Fruit fly (Drosophila melanogaster) whole organism, embryonic: ENCODE results near the gene CG6041.

Source experiments
- Atf-2 ChIP-seq: fragments of 200-800 bp; sonication (Bioruptor generic); optimal IDR thresholded peaks from 2 replicates; lab custom pipeline; 2016; ENCODE audit warnings: missing biosample characterization, missing genetic modification characterization
- B-H2 ChIP-seq: fragments of 200-800 bp; sonication (Bioruptor generic); optimal IDR thresholded peaks from 2 replicates; lab custom pipeline; 2018; ENCODE audit warnings: missing biosample characterization, mild to moderate bottlenecking, missing genetic modification characterization
- Bteb2 ChIP-seq: fragments of 200-800 bp; sonication (Bioruptor generic); optimal IDR thresholded peaks from 2 replicates; lab custom pipeline; 2016; ENCODE audit warnings: missing biosample characterization, missing genetic modification characterization
- CG10565 ChIP-seq: fragments of 200-800 bp; sonication (Bioruptor generic); optimal IDR thresholded peaks from 3 replicates; lab custom pipeline; 2016; ENCODE audit warnings: missing biosample characterization, mild to moderate bottlenecking, missing genetic modification characterization
- CG12391 ChIP-seq: fragments of 200-800 bp; sonication (Bioruptor generic); optimal IDR thresholded peaks from 3 replicates; lab custom pipeline; 2018; ENCODE audit warnings: missing biosample characterization, mild to moderate bottlenecking, missing genetic modification characterization, moderate library complexity
- CG15011 ChIP-seq: fragments of 200-800 bp; sonication (Bioruptor generic); optimal IDR thresholded peaks from 3 replicates; lab custom pipeline; 2018; ENCODE audit warnings: missing biosample characterization, mild to moderate bottlenecking, missing genetic modification characterization
- CG17802 ChIP-seq: fragments of 200-800 bp; sonication (Bioruptor generic); optimal IDR thresholded peaks from 2 replicates; lab custom pipeline; 2018; ENCODE audit warnings: missing biosample characterization, mild to moderate bottlenecking, missing genetic modification characterization, moderate library complexity
- CG2202 ChIP-seq: fragments of 200-800 bp; sonication (Bioruptor generic); optimal IDR thresholded peaks from 2 replicates; lab custom pipeline; 2018; ENCODE audit warnings: missing biosample characterization, mild to moderate bottlenecking, missing genetic modification characterization
- CG2875 ChIP-seq: fragments of 200-800 bp; sonication (Bioruptor generic); optimal IDR thresholded peaks from 2 replicates; lab custom pipeline; 2017; ENCODE audit warnings: missing biosample characterization, mild to moderate bottlenecking, missing genetic modification characterization, missing genetic modification reagents
- CG30020 ChIP-seq: fragments of 200-800 bp; optimal IDR thresholded peaks from 2 replicates; lab custom pipeline; 2019; ENCODE audit warnings: missing biosample characterization, mild to moderate bottlenecking, missing genetic modification characterization, moderate library complexity
- CG34422 ChIP-seq: fragments of 200-800 bp; sonication (Bioruptor generic); IDR thresholded peaks from 3 replicates; pipeline ENCODE4 v1.3.6; 2022; ENCODE audit warnings: missing biosample characterization, missing genetic modification characterization
- CG4360 ChIP-seq: fragments of 200-800 bp; sonication (Bioruptor generic); IDR thresholded peaks from 2 replicates; pipeline ENCODE4 v1.3.6; 2022; ENCODE audit warnings: missing biosample characterization, missing genetic modification characterization
- CG5953 ChIP-seq: fragments of 200-800 bp; sonication (Bioruptor generic); IDR thresholded peaks from 2 replicates; pipeline ENCODE4 v1.3.6; 2022; ENCODE audit warnings: missing biosample characterization, missing genetic modification characterization
- CG6254 ChIP-seq: fragments of 200-800 bp; sonication (Bioruptor generic); optimal IDR thresholded peaks from 3 replicates; lab custom pipeline; 2017; ENCODE audit warnings: mild to moderate bottlenecking, missing biosample characterization, missing genetic modification reagents, missing genetic modification characterization
- CG9797 ChIP-seq: fragments of 200-800 bp; sonication (Bioruptor generic); optimal IDR thresholded peaks from 3 replicates; lab custom pipeline; 2018; ENCODE audit warnings: missing biosample characterization, mild to moderate bottlenecking, missing genetic modification characterization
- D19B ChIP-seq: fragments of 200-800 bp; sonication (Bioruptor generic); optimal IDR thresholded peaks from 2 replicates; lab custom pipeline; 2017; ENCODE audit warnings: missing biosample characterization, mild to moderate bottlenecking, missing genetic modification characterization
- E2f2 ChIP-seq: fragments of 200-800 bp; sonication (Bioruptor generic); IDR thresholded peaks from 2 replicates; pipeline ENCODE4 v1.3.6; 2022; ENCODE audit warnings: missing biosample characterization, missing genetic modification characterization
- HmgZ ChIP-seq: fragments of 200-800 bp; sonication (Bioruptor generic); optimal IDR thresholded peaks from 2 replicates; lab custom pipeline; 2018; ENCODE audit warnings: missing biosample characterization, mild to moderate bottlenecking, missing genetic modification characterization
- Nf-YC ChIP-seq: fragments of 200-800 bp; optimal IDR thresholded peaks from 3 replicates; lab custom pipeline; 2019; ENCODE audit warnings: missing biosample characterization, mild to moderate bottlenecking, missing genetic modification characterization, moderate library complexity
- Ssrp ChIP-seq: fragments of 200-800 bp; sonication (Bioruptor generic); optimal IDR thresholded peaks from 2 replicates; lab custom pipeline; 2018; ENCODE audit warnings: missing biosample characterization, mild to moderate bottlenecking, missing genetic modification characterization, moderate library complexity
- Stat92E ChIP-seq, 3 experiments: fragments of >200 bp in 2 of 3; fragments of 200-800 bp in 1 of 3; sonication (Bioruptor generic) in 1 of 3; optimal IDR thresholded peaks; 2 replicates each; lab custom pipeline; 2017 to 2019; ENCODE audit warnings: missing biosample characterization in 3 of 3, missing genetic modification characterization in 3 of 3, mild to moderate bottlenecking in 1 of 3, moderate library complexity in 1 of 3
- TFAM ChIP-seq: fragments of 200-800 bp; sonication (Bioruptor generic); optimal IDR thresholded peaks from 2 replicates; lab custom pipeline; 2017; ENCODE audit warnings: missing biosample characterization, missing genetic modification characterization, inconsistent platforms
- Taf1 ChIP-seq: fragments of 200-800 bp; sonication (Bioruptor generic); IDR thresholded peaks from 2 replicates; pipeline ENCODE4 v1.3.6; 2022; ENCODE audit warnings: missing biosample characterization, missing genetic modification characterization
- Vsx1 ChIP-seq: fragments of 200-800 bp; sonication (Bioruptor generic); optimal IDR thresholded peaks from 2 replicates; lab custom pipeline; 2017; ENCODE audit warnings: missing biosample characterization, mild to moderate bottlenecking, missing genetic modification characterization, missing genetic modification reagents
- Xbp1 ChIP-seq: fragments of 200-800 bp; sonication (Bioruptor generic); optimal IDR thresholded peaks from 3 replicates; lab custom pipeline; 2016; ENCODE audit warnings: missing biosample characterization, mild to moderate bottlenecking, missing genetic modification characterization
- YL-1 ChIP-seq: fragments of 200-800 bp; sonication (Bioruptor generic); optimal IDR thresholded peaks from 3 replicates; lab custom pipeline; 2017; ENCODE audit warnings: missing biosample characterization, mild to moderate bottlenecking, missing genetic modification characterization
- al ChIP-seq: fragments of 200-800 bp; sonication (Bioruptor generic); IDR thresholded peaks from 2 replicates; pipeline ENCODE4 v1.3.6; 2022; ENCODE audit warnings: missing biosample characterization, missing genetic modification characterization
- amos ChIP-seq: fragments of 200-800 bp; sonication (Bioruptor generic); IDR thresholded peaks from 2 replicates; pipeline ENCODE4 v1.3.6; 2022; ENCODE audit warnings: missing biosample characterization, missing genetic modification characterization; ENCODE audit not compliant: partially characterized antibody
- aop ChIP-seq: fragments of 200-800 bp; sonication (Bioruptor generic); IDR thresholded peaks from 2 replicates; pipeline ENCODE4 v1.3.6; 2022; ENCODE audit warnings: missing biosample characterization, missing genetic modification characterization
- ato ChIP-seq: fragments of 200-800 bp; sonication (Bioruptor generic); IDR thresholded peaks from 2 replicates; pipeline ENCODE4 v1.3.6; 2022; ENCODE audit warnings: missing biosample characterization, missing genetic modification characterization; ENCODE audit not compliant: partially characterized antibody
- chif ChIP-seq, 2 experiments: fragments of 200-800 bp; sonication (Bioruptor generic); optimal IDR thresholded peaks; 3 replicates each; lab custom pipeline; 2016; ENCODE audit warnings: missing biosample characterization in 2 of 2, missing genetic modification characterization in 2 of 2
- ci ChIP-seq: fragments of 200-800 bp; sonication (Bioruptor generic); IDR thresholded peaks from 3 replicates; pipeline ENCODE4 v1.3.6; 2022; ENCODE audit warnings: missing biosample characterization, missing genetic modification characterization
- dpn ChIP-seq, 2 experiments: fragments of 200-800 bp; sonication (Bioruptor generic); optimal IDR thresholded peaks; 3 replicates each; lab custom pipeline; 2016; ENCODE audit warnings: missing biosample characterization in 2 of 2, missing genetic modification characterization in 2 of 2
- fd102C ChIP-seq: fragments of 200-800 bp; sonication (Bioruptor generic); optimal IDR thresholded peaks from 2 replicates; lab custom pipeline; 2018; ENCODE audit warnings: missing biosample characterization, mild to moderate bottlenecking, missing genetic modification characterization, moderate library complexity
- fd3F ChIP-seq: fragments of 200-800 bp; sonication (Bioruptor generic); optimal IDR thresholded peaks from 2 replicates; lab custom pipeline; 2018; ENCODE audit warnings: missing biosample characterization, mild to moderate bottlenecking, missing genetic modification characterization, moderate library complexity
- fd96Cb ChIP-seq: fragments of 200-800 bp; sonication (Bioruptor generic); optimal IDR thresholded peaks from 2 replicates; lab custom pipeline; 2018; ENCODE audit warnings: missing biosample characterization, mild to moderate bottlenecking, missing genetic modification characterization, moderate library complexity
- h ChIP-seq: fragments of >200 bp; optimal IDR thresholded peaks from 2 replicates; lab custom pipeline; 2017
- jing ChIP-seq: fragments of 200-800 bp; sonication (Bioruptor generic); optimal IDR thresholded peaks from 2 replicates; lab custom pipeline; 2018; ENCODE audit warnings: missing biosample characterization, mild to moderate bottlenecking, missing genetic modification characterization
- mam ChIP-seq: fragments of 200-800 bp; sonication (Bioruptor generic); optimal IDR thresholded peaks from 3 replicates; lab custom pipeline; 2016; ENCODE audit warnings: missing biosample characterization, missing genetic modification characterization
- mld ChIP-seq: fragments of 200-800 bp; sonication (Bioruptor generic); IDR thresholded peaks from 3 replicates; pipeline ENCODE4 v1.3.6; 2022; ENCODE audit warnings: missing biosample characterization, missing genetic modification characterization; ENCODE audit not compliant: partially characterized antibody
- pnt ChIP-seq: fragments of 200-800 bp; sonication (Bioruptor generic); optimal IDR thresholded peaks from 3 replicates; lab custom pipeline; 2016; ENCODE audit warnings: missing biosample characterization, missing genetic modification characterization
- sens ChIP-seq: fragments of 200-800 bp; sonication (Bioruptor generic); peaks from one replicate; lab custom pipeline; 2016; ENCODE audit warnings: missing biosample characterization, missing genetic modification characterization
- sr ChIP-seq: fragments of 200-800 bp; sonication (Bioruptor generic); IDR thresholded peaks from 3 replicates; pipeline ENCODE4 v1.3.6; 2022; ENCODE audit warnings: missing biosample characterization, missing genetic modification characterization
- tap ChIP-seq: fragments of 200-800 bp; optimal IDR thresholded peaks from 3 replicates; lab custom pipeline; 2019; ENCODE audit warnings: missing biosample characterization, mild to moderate bottlenecking, missing genetic modification characterization, moderate library complexity
- tna ChIP-seq: fragments of 200-800 bp; sonication (Bioruptor generic); IDR thresholded peaks from 2 replicates; pipeline ENCODE4 v1.3.6; 2022; ENCODE audit warnings: missing biosample characterization, missing genetic modification characterization; ENCODE audit not compliant: partially characterized antibody
- toy ChIP-seq: fragments of 200-800 bp; sonication (Bioruptor generic); IDR thresholded peaks from 2 replicates; pipeline ENCODE4 v1.3.6; 2022; ENCODE audit warnings: missing biosample characterization, missing genetic modification characterization
- unc-4 ChIP-seq: fragments of 200-800 bp; sonication (Bioruptor generic); IDR thresholded peaks from 2 replicates; pipeline ENCODE4 v1.3.6; 2022; ENCODE audit warnings: missing biosample characterization, missing genetic modification characterization; ENCODE audit not compliant: partially characterized antibody
- unpg ChIP-seq: fragments of 200-800 bp; sonication (Bioruptor generic); optimal IDR thresholded peaks from 3 replicates; lab custom pipeline; 2018; ENCODE audit warnings: missing biosample characterization, mild to moderate bottlenecking, missing genetic modification characterization, moderate library complexity
- wor ChIP-seq: fragments of 200-800 bp; sonication (Bioruptor generic); IDR thresholded peaks from 2 replicates; pipeline ENCODE4 v1.3.6; 2022; ENCODE audit warnings: missing biosample characterization, missing genetic modification characterization

The CG6041 gene

dm6 chrX:5965517-5966397 lies 17.8 kb downstream of the CG6041 start, which contains the start of gene Grip (continued):
- TF ChIP-seq Bteb2 (GFP tag; lab: Kevin White, UChicago) (no peak), Vsx1 (no peak), YL-1 (no peak), mld (GFP tag; lab: Robert Waterston, UW) (peak; percentile 62; the same call in 2 of the 3 replicates), CG6254 (GFP tag; lab: Kevin White, UChicago) (no peak), mam (no peak), jing (no peak), unc-4 (GFP tag; lab: Robert Waterston, UW) (peak; percentile 55; the same call in 1 of the 2 replicates), tna (GFP tag; lab: Robert Waterston, UW) (peak; percentile 5; the same call in 1 of the 2 replicates), Xbp1 (peak; percentile 27), B-H2 (GFP tag; lab: Kevin White, UChicago) (no peak), CG17802 (tag; lab: Kevin White, UChicago) (no peak), ci (0 out of 3 replicates have a peak, but pooled peaks have one; percentile 35), CG12391 (tag; lab: Kevin White, UChicago) (peak; percentile 72), chif (GFP tag; optimal IDR thresholded peaks at IDR 0.05; lab: Kevin White, UChicago) (no peak), h (lab: Kevin White, UChicago) (no peak), Nf-YC (tag; lab: Kevin White, UChicago) (peak; percentile 12), al (no peak), wor (GFP tag; lab: Robert Waterston, UW) (no peak), Atf-2 (GFP tag; lab: Kevin White, UChicago) (no peak), fd96Cb (tag; lab: Kevin White, UChicago) (peak; percentile 27), ato (GFP tag; lab: Robert Waterston, UW) (no peak), E2f2 (no peak), Taf1 (GFP tag; lab: Robert Waterston, UW) (no peak), CG10565 (no peak), unpg (GFP tag; lab: Kevin White, UChicago) (no peak), CG2202 (no peak), CG30020 (tag; lab: Kevin White, UChicago) (peak; percentile 15), sens (GFP tag; lab: Kevin White, UChicago) (peak; percentile 43), TFAM (GFP tag; lab: Kevin White, UChicago) (no peak), pnt (no peak), CG2875 (no peak), D19B (GFP tag; lab: Kevin White, UChicago) (no peak), CG9797 (GFP tag; lab: Kevin White, UChicago) (no peak), sr (GFP tag; lab: Robert Waterston, UW) (no peak), CG5953 (GFP tag; lab: Robert Waterston, UW) (no peak), CG15011 (GFP tag; lab: Kevin White, UChicago) (no peak), Ssrp (peak; percentile 36), amos (GFP tag; lab: Robert Waterston, UW) (peak; percentile 55), tap (no peak), dpn (GFP tag; optimal IDR thresholded peaks at IDR 0.05; lab: Kevin White, UChicago) (peak; percentile 8 to 36), CG4360 (GFP tag; lab: Robert Waterston, UW) (no peak), Stat92E (GFP tag; optimal IDR thresholded peaks at IDR 0.05; lab: Kevin White, UChicago) (no peak), fd3F (GFP tag; lab: Kevin White, UChicago) (no peak), toy (GFP tag; lab: Robert Waterston, UW) (no peak), HmgZ (no peak), fd102C (GFP tag; lab: Kevin White, UChicago) (no peak), CG34422 (GFP tag; lab: Robert Waterston, UW) (no peak), aop (GFP tag; lab: Robert Waterston, UW) (no peak)
